Worm (Caenorhabditis elegans): ENCODE measurements around the gene F20D12.7.

- TF ChIP-seq hlh-13 (GFP tag; optimal IDR thresholded peaks at IDR 0.05) (no peak), ceh-24 (tag; optimal IDR thresholded peaks at IDR 0.05) (no peak), ama-1 (optimal IDR thresholded peaks at IDR 0.05) (no peak), hlh-30 (tag; optimal IDR thresholded peaks at IDR 0.05; ENCODE audit: insufficient read depth) (no peak), fkh-10 (GFP tag; optimal IDR thresholded peaks at IDR 0.05) (no peak), zip-5 (tag; optimal IDR thresholded peaks at IDR 0.05) (no peak)
These were observed 18.8 kb upstream of the F20D12.7 start, which contains the start of gene frpr-10 for ce11 chrIV:7957504-7957903.

Measured in whole organism, late embryonic.